Worm (Caenorhabditis elegans) whole organism, early embryonic: ENCODE data around the gene sru-16.

Source experiments
- B0310.2 ChIP-seq: sonication (generic microtip); optimal IDR thresholded peaks from 2 replicates; lab custom pipeline; 2016; ENCODE audit warnings: mild to moderate bottlenecking, missing genetic modification characterization, missing compliant biosample characterization
- aly-1 ChIP-seq: sonication (generic microtip); optimal IDR thresholded peaks from 2 replicates; lab custom pipeline; 2016; ENCODE audit warnings: missing genetic modification characterization, missing compliant biosample characterization
- ama-1 ChIP-seq: fragments of 150-350 bp; optimal IDR thresholded peaks from 2 replicates; lab custom pipeline; 2014
- ceh-13 ChIP-seq: fragments of 200-800 bp; sonication (Bioruptor generic); optimal IDR thresholded peaks from 2 replicates; lab custom pipeline; 2018; ENCODE audit warnings: mild to moderate bottlenecking, missing genetic modification characterization, missing compliant biosample characterization
- ets-7 ChIP-seq: sonication (generic microtip); optimal IDR thresholded peaks from 2 replicates; lab custom pipeline; 2016; ENCODE audit warnings: missing genotype, missing genetic modification characterization, missing compliant biosample characterization
- hmbx-1 ChIP-seq: sonication (generic microtip); optimal IDR thresholded peaks from 2 replicates; lab custom pipeline; 2016; ENCODE audit warnings: mild to moderate bottlenecking, missing genetic modification characterization, missing compliant biosample characterization
- hnd-1 ChIP-seq: sonication (generic microtip); optimal IDR thresholded peaks from 2 replicates; lab custom pipeline; 2016; ENCODE audit warnings: missing genetic modification characterization, missing compliant biosample characterization
- pes-1 ChIP-seq: fragments of 200-800 bp; sonication (Bioruptor generic); IDR thresholded peaks from 2 replicates; pipeline ENCODE4 v1.3.6; 2022; ENCODE audit warnings: missing genetic modification reagents, missing genetic modification characterization, missing compliant biosample characterization
- scrt-1 ChIP-seq: fragments of 200-800 bp; sonication (Bioruptor generic); IDR thresholded peaks from 2 replicates; pipeline ENCODE4 v1.3.6; 2022; ENCODE audit warnings: missing genetic modification characterization, missing compliant biosample characterization
- sea-1 ChIP-seq: fragments of 200-800 bp; sonication (Bioruptor generic); conservative IDR thresholded peaks from 2 replicates; pipeline ENCODE4 v1.3.6; 2022; ENCODE audit warnings: missing genetic modification characterization, missing compliant biosample characterization
- tbx-11 ChIP-seq: fragments of 200-800 bp; sonication (Bioruptor generic); IDR thresholded peaks from 2 replicates; pipeline ENCODE4 v1.3.6; 2022; ENCODE audit warnings: missing genetic modification characterization, missing compliant biosample characterization
- tbx-37 ChIP-seq: fragments of 200-800 bp; sonication (Bioruptor generic); conservative IDR thresholded peaks from 2 replicates; pipeline ENCODE4 v1.3.6; 2022; ENCODE audit warnings: missing genetic modification reagents, missing genetic modification characterization, missing compliant biosample characterization
- tra-4 ChIP-seq: sonication (generic microtip); optimal IDR thresholded peaks from 2 replicates; lab custom pipeline; 2017; ENCODE audit warnings: missing genetic modification characterization, missing compliant biosample characterization

- TF ChIP-seq ceh-13 (no peak), aly-1 (tag; lab: Kevin White, UChicago) (no peak), ama-1 (lab: Kevin White, UChicago) (no peak), tbx-37 (GFP tag; lab: Robert Waterston, UW) (no peak), tra-4 (tag; lab: Kevin White, UChicago) (no peak), ets-7 (tag; lab: Kevin White, UChicago) (no peak), scrt-1 (GFP tag; lab: Robert Waterston, UW) (no peak), hmbx-1 (tag; lab: Kevin White, UChicago) (no peak), sea-1 (GFP tag; lab: Robert Waterston, UW) (no peak), tbx-11 (GFP tag; lab: Robert Waterston, UW) (no peak), B0310.2 (tag; lab: Kevin White, UChicago) (no peak), hnd-1 (tag; lab: Kevin White, UChicago) (no peak), pes-1 (GFP tag; lab: Robert Waterston, UW) (no peak)
These were observed 12.6 kb downstream of the sru-16 start, which contains the start of gene tsp-5 for ce11 chrIV:13591645-13592044.
